Fruit fly (Drosophila melanogaster) Kc167 (cell line): ENCODE measurements around the gene Ilp7.

Experiments
- Myc ChIP-seq: fragments of >200 bp; optimal IDR thresholded peaks from 2 replicates; lab custom pipeline; 2017; ENCODE audit warnings: missing external identifiers
- Sin3A ChIP-seq: fragments of >200 bp; optimal IDR thresholded peaks from 2 replicates; lab custom pipeline; 2018; ENCODE audit warnings: missing external identifiers
- h ChIP-seq: fragments of >200 bp; optimal IDR thresholded peaks from 3 replicates; lab custom pipeline; 2018; ENCODE audit warnings: missing external identifiers
- insv ChIP-seq: fragments of >200 bp; optimal IDR thresholded peaks from 3 replicates; lab custom pipeline; 2018; ENCODE audit warnings: missing external identifiers
- psq ChIP-seq: fragments of >200 bp; optimal IDR thresholded peaks from 2 replicates; lab custom pipeline; 2017; ENCODE audit warnings: missing external identifiers
- ttk ChIP-seq: sonication (Bioruptor generic); optimal IDR thresholded peaks from 2 replicates; lab custom pipeline; 2017; ENCODE audit warnings: missing external identifiers

Gene Ilp7

dm6 chrX:3667199-3667671 is at the start of gene Ilp7:
Gene Ilp7 (plus strand): TSS chrX:3667621.
- TF ChIP-seq insv (no peak), Sin3A (lab: Kevin White, UChicago) (no peak), Myc (lab: Kevin White, UChicago) (no peak), psq (lab: Kevin White, UChicago) (no peak), ttk (lab: Kevin White, UChicago) (no peak), h (lab: Kevin White, UChicago) (no peak)

DNA sequence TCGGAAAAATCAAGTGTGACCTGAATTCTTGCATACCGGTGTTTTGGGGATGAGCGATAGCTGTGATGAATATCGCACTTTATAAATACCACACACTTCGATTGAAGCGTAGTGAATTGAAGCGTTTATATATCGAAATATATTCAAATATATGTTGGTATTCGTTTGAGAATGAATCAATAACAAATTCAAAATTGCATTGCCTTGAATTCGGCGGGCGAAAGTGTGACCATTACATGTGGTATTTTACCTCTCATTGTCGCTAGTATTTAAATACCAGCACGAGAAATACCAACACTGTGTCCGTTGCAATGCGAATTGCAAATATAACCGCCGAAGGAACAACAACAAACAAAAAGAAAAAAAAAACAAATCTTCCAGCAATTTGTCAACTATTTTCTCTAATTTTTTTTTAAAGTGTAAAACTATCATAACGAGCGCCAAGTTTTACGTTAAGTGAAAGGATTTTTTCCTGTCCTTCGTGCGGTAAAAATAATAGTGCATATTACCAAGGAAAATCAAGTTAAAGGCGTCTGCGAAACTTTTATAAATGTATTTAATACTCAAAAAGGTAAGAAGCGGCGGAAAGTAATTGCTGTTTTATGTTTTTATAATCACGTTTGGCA is 4.2 kb downstream of the Ilp7 start, which contains the start of the genes Parg and Mnt:
Parg (minus strand) TSS at position 34 of the 626 bp plus-strand sequence.
Mnt (plus strand) TSS at position 333 of the 626 bp plus-strand sequence.
- TF ChIP-seq insv (no peak), Myc (lab: Kevin White, UChicago) (no peak), Sin3A (lab: Kevin White, UChicago) (no peak), psq (lab: Kevin White, UChicago) (no peak)

dm6 chrX:3672095-3672995 is 4.9 kb downstream of the Ilp7 start:
- TF ChIP-seq ttk (lab: Kevin White, UChicago) (no peak), h (lab: Kevin White, UChicago) (no peak), insv (no peak), psq (lab: Kevin White, UChicago) (no peak), Sin3A (lab: Kevin White, UChicago) (no peak), Myc (lab: Kevin White, UChicago) (no peak)

DNA sequence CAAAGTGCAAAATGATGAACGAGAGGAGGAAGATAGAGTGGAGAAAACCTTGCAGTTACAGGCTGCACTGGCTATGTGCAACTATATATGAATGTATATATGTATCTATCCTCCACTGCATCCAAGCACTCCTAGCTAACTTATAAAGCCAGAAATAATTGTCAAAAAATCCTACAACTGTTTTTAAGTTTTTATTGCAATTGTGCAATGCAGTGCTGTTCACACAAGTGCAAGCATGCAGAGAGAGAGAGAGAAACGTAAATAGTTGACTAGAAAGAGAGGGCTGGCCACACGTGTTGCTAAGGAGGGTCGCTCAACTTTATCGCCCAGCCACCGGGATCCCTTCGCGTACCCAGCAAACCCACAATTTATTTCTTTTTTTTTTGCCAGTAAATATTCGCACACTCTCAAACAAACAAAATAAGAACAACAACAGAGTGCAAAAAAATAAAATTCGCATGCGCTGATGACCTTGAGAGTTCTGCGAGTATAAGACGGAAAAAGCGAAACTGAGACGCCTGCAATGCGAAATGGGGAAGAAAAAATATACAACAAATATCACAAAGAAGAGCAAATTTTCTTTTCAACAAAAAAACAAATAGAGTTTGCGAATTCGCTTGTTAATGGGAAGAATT is 6.4 kb downstream of the Ilp7 start:
- TF ChIP-seq insv (no peak), h (lab: Kevin White, UChicago) (no peak), ttk (lab: Kevin White, UChicago) (no peak), Myc (lab: Kevin White, UChicago) (no peak)

DNA sequence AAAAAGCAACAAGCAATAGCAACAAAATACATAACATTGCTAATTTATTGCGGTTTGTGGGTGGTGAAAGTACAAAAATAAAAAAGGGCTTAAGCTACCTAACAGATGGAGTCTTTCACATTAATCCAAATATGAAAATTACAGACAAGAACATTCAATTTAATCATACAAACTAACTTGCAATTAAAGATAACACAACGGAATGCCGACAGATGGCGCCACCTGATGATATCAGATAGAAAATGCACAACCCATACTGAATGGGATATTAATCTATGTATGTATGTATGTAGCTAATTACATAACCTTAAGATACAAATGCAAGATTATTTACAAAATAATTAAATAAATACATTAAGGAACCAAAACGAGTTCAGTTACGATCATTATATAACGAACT is 7.4 kb downstream of the Ilp7 start:
- TF ChIP-seq ttk (lab: Kevin White, UChicago): no peak
- no peak for TF ChIP-seq Sin3A (lab: Kevin White, UChicago)
- no peak for TF ChIP-seq psq (lab: Kevin White, UChicago)
- no peak for TF ChIP-seq Myc (lab: Kevin White, UChicago)
- no peak for TF ChIP-seq insv
- TF ChIP-seq h (lab: Kevin White, UChicago): no peak

- TF ChIP-seq Myc (lab: Kevin White, UChicago) (no peak), h (lab: Kevin White, UChicago) (no peak), psq (lab: Kevin White, UChicago) (no peak), Sin3A (lab: Kevin White, UChicago) (no peak), insv (no peak), ttk (lab: Kevin White, UChicago) (no peak)
Observed at dm6 chrX:3675538-3675937, 8.1 kb downstream of the Ilp7 start.

dm6 chrX:3676469-3677155 is 9.2 kb downstream of the Ilp7 start:
- TF ChIP-seq Myc (lab: Kevin White, UChicago) (no peak), Sin3A (lab: Kevin White, UChicago) (no peak), insv (no peak), psq (lab: Kevin White, UChicago) (no peak), ttk (lab: Kevin White, UChicago) (no peak)

dm6 chrX:3677156-3677846 is 9.9 kb downstream of the Ilp7 start:
- no peak for TF ChIP-seq h (lab: Kevin White, UChicago)
- TF ChIP-seq psq (lab: Kevin White, UChicago): no peak
- no peak for TF ChIP-seq ttk (lab: Kevin White, UChicago)
- TF ChIP-seq insv: no peak
- TF ChIP-seq Myc (lab: Kevin White, UChicago): no peak
- no peak for TF ChIP-seq Sin3A (lab: Kevin White, UChicago)

DNA sequence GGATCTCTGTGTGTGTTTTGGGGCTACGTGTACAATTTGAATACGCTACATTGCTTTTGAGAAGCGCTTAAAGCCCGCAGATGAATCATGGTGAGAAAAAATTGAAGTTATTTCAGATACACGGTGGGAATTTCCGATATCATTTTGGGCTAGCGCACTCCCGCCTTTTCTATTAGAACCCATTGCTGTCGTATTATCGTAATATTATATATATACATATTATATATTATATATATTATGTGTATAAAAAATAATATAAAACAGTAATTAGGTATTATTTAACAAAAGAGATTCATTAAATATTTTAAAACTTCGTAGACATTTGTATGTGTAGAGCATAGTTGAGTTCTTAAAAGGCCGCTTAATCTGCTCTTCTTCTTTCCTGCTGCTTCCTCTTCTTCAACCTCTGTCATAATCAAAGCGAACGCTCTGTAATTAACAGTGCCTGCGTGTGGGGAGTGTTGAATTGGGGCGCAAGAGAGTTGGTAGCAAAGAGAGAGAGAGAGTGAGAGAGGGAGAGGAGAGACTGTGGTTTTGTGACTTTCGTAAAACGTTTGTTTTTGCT is 10.5 kb downstream of the Ilp7 start:
- TF ChIP-seq psq (lab: Kevin White, UChicago) (no peak), ttk (lab: Kevin White, UChicago) (no peak), Myc (lab: Kevin White, UChicago) (no peak), Sin3A (lab: Kevin White, UChicago) (no peak), h (lab: Kevin White, UChicago) (no peak), insv (no peak)
